Worm (Caenorhabditis elegans) whole organism, young adult: ENCODE data around the gene F17A9.5.

Experiments used
- K11D2.4 ChIP-seq: fragments of 200-800 bp; sonication (Bioruptor generic); IDR thresholded peaks from 2 replicates; pipeline ENCODE4 v1.3.6; 2022; ENCODE audit warnings: missing genetic modification reagents, missing genetic modification characterization, missing compliant biosample characterization
- lin-35 ChIP-seq, 3 experiments: fragments of 150-350 bp in 2 of 3; sonication (generic microtip) in 1 of 3; optimal IDR thresholded peaks; 2 replicates each; lab custom pipeline; 2014 to 2018; ENCODE audit warnings: missing biosample characterization in 3 of 3, missing genetic modification characterization in 3 of 3, missing genetic modification reagents in 3 of 3
- nfya-1 ChIP-seq: sonication (generic microtip); optimal IDR thresholded peaks from 2 replicates; lab custom pipeline; 2017; ENCODE audit warnings: antibody characterized with exemption, missing compliant biosample characterization, missing genetic modification characterization, borderline replicate concordance; ENCODE audit not compliant: insufficient read depth

DNA sequence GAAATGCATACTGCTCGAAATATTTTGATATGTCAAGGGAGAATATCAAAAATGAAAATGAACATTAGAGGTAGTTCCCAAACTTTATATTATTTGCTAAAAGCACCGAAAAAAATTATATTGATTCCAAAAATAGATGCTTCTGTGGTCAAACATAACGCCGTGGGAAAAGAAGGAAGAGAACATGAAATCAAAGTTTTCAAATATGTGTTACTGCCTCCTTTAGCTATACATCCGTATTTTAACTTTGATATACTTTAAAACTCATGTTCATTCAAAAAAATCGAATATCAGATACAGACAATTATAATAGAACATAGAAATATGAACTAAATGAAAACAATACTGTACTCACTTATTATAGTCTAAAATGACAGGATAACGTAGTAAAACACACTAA lies 9.4 kb downstream of the F17A9.5 start, which contains the start of gene Y38A10A.11:
- TF ChIP-seq nfya-1 (no peak), lin-35 (GFP tag; optimal IDR thresholded peaks at IDR 0.05; lab: Kevin White, UChicago) (no peak), K11D2.4 (GFP tag; lab: Robert Waterston, UW) (no peak)
